Worm (Caenorhabditis elegans) whole organism, young adult: ENCODE data around the gene srsx-34.

ENCODE experiments used
- C17E4.6 ChIP-seq: fragments of 200-800 bp; sonication (Bioruptor generic); IDR thresholded peaks from 2 replicates; pipeline ENCODE4 v1.3.6; 2022; ENCODE audit warnings: missing genetic modification reagents, missing genetic modification characterization, missing compliant biosample characterization
- F10E7.11 ChIP-seq: sonication (generic microtip); optimal IDR thresholded peaks from 2 replicates; lab custom pipeline; 2017; ENCODE audit warnings: mild to moderate bottlenecking, missing genetic modification characterization, moderate library complexity, missing compliant biosample characterization
- F22D6.2 ChIP-seq: sonication (generic microtip); optimal IDR thresholded peaks from 2 replicates; lab custom pipeline; 2016; ENCODE audit warnings: mild to moderate bottlenecking, missing genetic modification characterization, missing compliant biosample characterization
- F33H1.4 ChIP-seq: fragments of 200-800 bp; sonication (Bioruptor generic); IDR thresholded peaks from 2 replicates; pipeline ENCODE4 v1.3.6; 2022; ENCODE audit warnings: missing genetic modification reagents, missing genetic modification characterization, missing compliant biosample characterization
- F37B4.10 ChIP-seq: fragments of 200-800 bp; sonication (Bioruptor generic); IDR thresholded peaks from 2 replicates; pipeline ENCODE4 v1.3.6; 2022; ENCODE audit warnings: missing genetic modification characterization, missing compliant biosample characterization
- F39B2.1 ChIP-seq: fragments of 200-800 bp; sonication (Bioruptor generic); IDR thresholded peaks from 2 replicates; pipeline ENCODE4 v1.3.6; 2022; ENCODE audit warnings: missing genetic modification reagents, missing genetic modification characterization, missing compliant biosample characterization
- K12H6.12 ChIP-seq: fragments of 200-800 bp; sonication (Bioruptor generic); optimal IDR thresholded peaks from 2 replicates; lab custom pipeline; 2018; ENCODE audit warnings: mild to moderate bottlenecking, missing genetic modification characterization, missing compliant biosample characterization
- T07F8.4 ChIP-seq: sonication (generic microtip); optimal IDR thresholded peaks from 2 replicates; lab custom pipeline; 2016; ENCODE audit warnings: mild to moderate bottlenecking, missing genetic modification characterization, moderate library complexity, missing compliant biosample characterization
- T26A5.8 ChIP-seq: sonication (generic microtip); optimal IDR thresholded peaks from 2 replicates; lab custom pipeline; 2016; ENCODE audit warnings: missing genetic modification characterization, missing compliant biosample characterization
- Y53F4B.3 ChIP-seq: fragments of 200-800 bp; sonication (Bioruptor generic); IDR thresholded peaks from 2 replicates; pipeline ENCODE4 v1.3.6; 2022; ENCODE audit warnings: missing genetic modification reagents, missing genetic modification characterization, missing compliant biosample characterization
- Y53G8AR.9 ChIP-seq: fragments of 200-800 bp; sonication (Bioruptor generic); conservative IDR thresholded peaks from 2 replicates; pipeline ENCODE4 v1.3.6; 2022; ENCODE audit warnings: missing genetic modification reagents, missing genetic modification characterization, missing compliant biosample characterization
- Y79H2A.3 ChIP-seq: fragments of 200-800 bp; sonication (Bioruptor generic); conservative IDR thresholded peaks from 2 replicates; pipeline ENCODE4 v1.3.6; 2022; ENCODE audit warnings: missing genetic modification reagents, missing genetic modification characterization, missing compliant biosample characterization
- akir-1 ChIP-seq: fragments of 200-800 bp; sonication (Bioruptor generic); optimal IDR thresholded peaks from 2 replicates; lab custom pipeline; 2018; ENCODE audit warnings: mild to moderate bottlenecking, missing genetic modification characterization, moderate library complexity, missing compliant biosample characterization
- ama-1 ChIP-seq, 3 experiments: fragments of 150-350 bp in 1 of 3; sonication (generic microtip) in 2 of 3; optimal IDR thresholded peaks; 2 replicates each; lab custom pipeline; 2014 to 2018; ENCODE audit warnings: missing biosample characterization in 2 of 3, missing genetic modification characterization in 2 of 3, missing genetic modification reagents in 2 of 3
- aptf-3 ChIP-seq: fragments of 200-800 bp; sonication (Bioruptor generic); IDR thresholded peaks from 2 replicates; pipeline ENCODE4 v1.3.6; 2022; ENCODE audit warnings: missing genetic modification characterization, missing compliant biosample characterization
- ccch-3 ChIP-seq: fragments of 200-800 bp; sonication (Bioruptor generic); optimal IDR thresholded peaks from 2 replicates; lab custom pipeline; 2018; ENCODE audit warnings: mild to moderate bottlenecking, missing genetic modification characterization, missing compliant biosample characterization
- cebp-2 ChIP-seq: fragments of 200-800 bp; sonication (Bioruptor generic); IDR thresholded peaks from 2 replicates; pipeline ENCODE4 v1.3.6; 2022; ENCODE audit warnings: missing genetic modification characterization, missing compliant biosample characterization
- ceh-40 ChIP-seq: fragments of 200-800 bp; sonication (Bioruptor generic); IDR thresholded peaks from 2 replicates; pipeline ENCODE4 v1.3.6; 2022; ENCODE audit warnings: missing genetic modification characterization, missing compliant biosample characterization
- ceh-79 ChIP-seq: sonication (generic microtip); optimal IDR thresholded peaks from 2 replicates; lab custom pipeline; 2017; ENCODE audit warnings: mild to moderate bottlenecking, missing genetic modification characterization, missing compliant biosample characterization
- die-1 ChIP-seq: sonication (generic microtip); optimal IDR thresholded peaks from 2 replicates; lab custom pipeline; 2016; ENCODE audit warnings: missing genotype, mild to moderate bottlenecking, missing genetic modification characterization, missing compliant biosample characterization
- dox-1 ChIP-seq: fragments of 200-800 bp; sonication (Bioruptor generic); IDR thresholded peaks from 2 replicates; pipeline ENCODE4 v1.3.6; 2022; ENCODE audit warnings: missing genetic modification reagents, missing genetic modification characterization, missing compliant biosample characterization
- dpl-1 ChIP-seq: fragments of 150-350 bp; optimal IDR thresholded peaks from 2 replicates; lab custom pipeline; 2014; ENCODE audit warnings: missing biosample characterization, missing genetic modification reagents, missing genetic modification characterization
- egrh-3 ChIP-seq: fragments of 200-800 bp; sonication (Bioruptor generic); IDR thresholded peaks from 2 replicates; pipeline ENCODE4 v1.3.6; 2022; ENCODE audit warnings: missing genetic modification reagents, missing genetic modification characterization, missing compliant biosample characterization
- ets-4 ChIP-seq: fragments of 200-800 bp; sonication (Bioruptor generic); optimal IDR thresholded peaks from 2 replicates; lab custom pipeline; 2018; ENCODE audit warnings: mild to moderate bottlenecking, missing genetic modification characterization, missing compliant biosample characterization
- fkh-3 ChIP-seq: sonication (generic microtip); optimal IDR thresholded peaks from 2 replicates; lab custom pipeline; 2016; ENCODE audit warnings: mild to moderate bottlenecking, missing genetic modification characterization, missing compliant biosample characterization
- hlh-12 ChIP-seq: sonication (generic microtip); optimal IDR thresholded peaks from 2 replicates; lab custom pipeline; 2016; ENCODE audit warnings: missing genetic modification characterization, missing compliant biosample characterization
- lag-1 ChIP-seq: fragments of 200-800 bp; sonication (Bioruptor generic); IDR thresholded peaks from 2 replicates; pipeline ENCODE4 v1.3.6; 2022; ENCODE audit warnings: missing genetic modification reagents, missing genetic modification characterization, missing compliant biosample characterization
- let-526 ChIP-seq: fragments of 200-800 bp; sonication (Bioruptor generic); IDR thresholded peaks from 2 replicates; pipeline ENCODE4 v1.3.6; 2022; ENCODE audit warnings: missing genetic modification reagents, missing genetic modification characterization, missing compliant biosample characterization
- let-607 ChIP-seq, 2 experiments: fragments of 200-800 bp in 1 of 2; sonication (Bioruptor generic) in 1 of 2; sonication (generic microtip) in 1 of 2; optimal IDR thresholded peaks; 2 replicates each; lab custom pipeline; 2016 to 2018; ENCODE audit warnings: mild to moderate bottlenecking in 2 of 2, missing compliant biosample characterization in 2 of 2, missing genetic modification characterization in 2 of 2, moderate library complexity in 2 of 2, missing genotype in 1 of 2
- lin-26 ChIP-seq: fragments of 200-800 bp; sonication (Bioruptor generic); IDR thresholded peaks from 2 replicates; pipeline ENCODE4 v1.3.6; 2022; ENCODE audit warnings: missing genetic modification reagents, missing genetic modification characterization, missing compliant biosample characterization
- lin-40 ChIP-seq: sonication (generic microtip); optimal IDR thresholded peaks from 2 replicates; lab custom pipeline; 2016; ENCODE audit warnings: missing genetic modification characterization, mild to moderate bottlenecking, missing compliant biosample characterization, missing genotype, missing genetic modification reagents
- nfya-1 ChIP-seq: sonication (generic microtip); optimal IDR thresholded peaks from 2 replicates; lab custom pipeline; 2017; ENCODE audit warnings: antibody characterized with exemption, missing compliant biosample characterization, missing genetic modification characterization, borderline replicate concordance; ENCODE audit not compliant: insufficient read depth
- nfya-2 ChIP-seq: fragments of 200-800 bp; sonication (Bioruptor generic); IDR thresholded peaks from 2 replicates; pipeline ENCODE4 v1.3.6; 2022; ENCODE audit warnings: missing genetic modification reagents, missing genetic modification characterization, missing compliant biosample characterization
- rcor-1 ChIP-seq: fragments of 200-800 bp; sonication (Bioruptor generic); IDR thresholded peaks from 2 replicates; pipeline ENCODE4 v1.3.6; 2022; ENCODE audit warnings: missing genetic modification reagents, missing genetic modification characterization, missing compliant biosample characterization
- rpc-1 ChIP-seq, 2 experiments: fragments of 150-350 bp in 1 of 2; sonication (generic microtip) in 1 of 2; optimal IDR thresholded peaks; 2 replicates each; lab custom pipeline; 2014 to 2018; ENCODE audit warnings: missing biosample characterization in 1 of 2, missing genetic modification characterization in 1 of 2, missing genetic modification reagents in 1 of 2, missing genotype in 1 of 2
- sdz-38 ChIP-seq: sonication (generic microtip); optimal IDR thresholded peaks from 2 replicates; lab custom pipeline; 2016; ENCODE audit warnings: missing genotype, missing genetic modification characterization, missing compliant biosample characterization
- sea-2 ChIP-seq: fragments of 200-800 bp; sonication (Bioruptor generic); IDR thresholded peaks from 2 replicates; pipeline ENCODE4 v1.3.6; 2022; ENCODE audit warnings: missing genetic modification characterization, missing compliant biosample characterization
- snpc-1.3 ChIP-seq: sonication (generic microtip); optimal IDR thresholded peaks from 2 replicates; lab custom pipeline; 2017; ENCODE audit warnings: missing genetic modification characterization, mild to moderate bottlenecking, missing compliant biosample characterization, antibody characterized with exemption, moderate library complexity, missing genotype, missing genetic modification reagents; ENCODE audit not compliant: insufficient read depth
- snpc-3.4 ChIP-seq: sonication (generic microtip); optimal IDR thresholded peaks from 2 replicates; lab custom pipeline; 2017; ENCODE audit warnings: missing genetic modification characterization, mild to moderate bottlenecking, missing compliant biosample characterization, antibody characterized with exemption, moderate library complexity, missing genotype, missing genetic modification reagents
- tbx-9 ChIP-seq: sonication (generic microtip); optimal IDR thresholded peaks from 2 replicates; lab custom pipeline; 2016; ENCODE audit warnings: borderline replicate concordance, missing genetic modification characterization, inconsistent platforms, missing compliant biosample characterization
- tlf-1 ChIP-seq: fragments of 200-800 bp; sonication (Bioruptor generic); optimal IDR thresholded peaks from 2 replicates; lab custom pipeline; 2018; ENCODE audit warnings: mild to moderate bottlenecking, missing genetic modification characterization, missing compliant biosample characterization
- unc-62 ChIP-seq: fragments of 150-350 bp; optimal IDR thresholded peaks from 2 replicates; lab custom pipeline; 2014; ENCODE audit warnings: missing biosample characterization, missing genetic modification reagents, missing genetic modification characterization
- zim-3 ChIP-seq: sonication (generic microtip); optimal IDR thresholded peaks from 2 replicates; lab custom pipeline; 2017; ENCODE audit warnings: mild to moderate bottlenecking, missing genetic modification characterization, moderate library complexity, missing compliant biosample characterization
- ztf-22 ChIP-seq: fragments of 200-800 bp; sonication (Bioruptor generic); optimal IDR thresholded peaks from 2 replicates; lab custom pipeline; 2018; ENCODE audit warnings: mild to moderate bottlenecking, missing genetic modification characterization, moderate library complexity, missing compliant biosample characterization

srsx-34 gene

ce11 chrV:9005243-9005642 lies 30.5 kb upstream of the srsx-34 start, which contains the start of gene srx-3:
Gene srx-3 (plus strand): TSS chrV:9005543.
- TF ChIP-seq akir-1 (no peak), ceh-40 (GFP tag; lab: Robert Waterston, UW) (no peak), lin-26 (no peak), hlh-12 (tag; lab: Kevin White, UChicago) (no peak)

DNA sequence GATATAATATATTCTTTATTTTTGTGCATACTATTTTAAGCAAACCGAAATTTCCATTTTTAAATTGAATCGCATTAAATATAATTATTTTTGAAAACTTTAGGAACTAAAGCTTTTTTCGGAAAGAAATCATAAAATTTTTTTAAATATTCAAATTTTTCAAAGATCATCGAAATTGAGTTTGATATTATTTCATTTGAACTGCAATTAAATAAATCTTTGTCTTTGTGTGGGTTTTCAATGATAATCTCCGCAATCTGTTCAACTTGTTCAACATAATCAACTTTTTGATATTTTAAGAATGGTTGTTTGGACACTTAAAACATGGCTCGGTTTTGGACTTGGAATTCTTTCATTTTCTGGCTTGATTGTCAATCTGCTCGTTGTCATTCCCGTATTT lies 26.6 kb upstream of the srsx-34 start, which contains the start of gene srx-2:
srx-2 (plus strand) TSS at position 301 of the 400 bp plus-strand sequence.
- TF ChIP-seq F39B2.1, result no peak
- TF ChIP-seq snpc-3.4 (tag; lab: Kevin White, UChicago), result no peak
- no peak for TF ChIP-seq dox-1 (GFP tag; lab: Robert Waterston, UW)
- no peak for TF ChIP-seq ztf-22 (GFP tag; lab: Kevin White, UChicago)
- no peak for TF ChIP-seq F22D6.2 (tag; lab: Kevin White, UChicago)
- TF ChIP-seq let-526 (GFP tag; lab: Robert Waterston, UW), result no peak
- TF ChIP-seq F33H1.4 (GFP tag; lab: Robert Waterston, UW), result no peak
- no peak for TF ChIP-seq Y79H2A.3 (GFP tag; lab: Robert Waterston, UW)
- TF ChIP-seq zim-3 (tag; lab: Kevin White, UChicago), result no peak
- TF ChIP-seq cebp-2 (GFP tag; lab: Robert Waterston, UW), result no peak
- TF ChIP-seq rpc-1 (optimal IDR thresholded peaks at IDR 0.05; lab: Kevin White, UChicago), result no peak
- no peak for TF ChIP-seq rpc-1 (tag; optimal IDR thresholded peaks at IDR 0.05; lab: Kevin White, UChicago)
- TF ChIP-seq fkh-3 (tag; lab: Kevin White, UChicago), result no peak
- no peak for TF ChIP-seq Y53F4B.3 (GFP tag; lab: Robert Waterston, UW)
- TF ChIP-seq die-1 (tag; lab: Kevin White, UChicago), result no peak
- TF ChIP-seq, all 124 proteins: peak for 0

DNA sequence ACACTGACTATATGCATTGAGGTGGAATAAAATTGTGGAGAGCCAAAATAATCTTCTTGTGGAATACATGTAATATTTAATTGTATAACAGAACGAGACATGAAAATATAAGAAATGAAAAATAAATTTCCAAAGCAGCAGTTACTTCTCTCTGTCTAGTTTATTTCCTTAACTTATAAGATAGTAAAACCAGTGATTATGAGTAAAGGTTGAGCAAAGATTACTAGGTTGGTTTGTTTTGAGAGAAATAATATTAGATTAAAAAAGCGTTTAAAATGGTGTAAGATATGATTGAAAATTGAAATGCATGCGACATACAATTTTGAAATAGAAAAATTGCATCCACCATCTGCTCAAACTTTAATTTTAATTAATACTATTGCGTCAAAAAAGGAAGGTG lies 22.0 kb upstream of the srsx-34 start, which contains the start of gene srh-201:
srh-201 (minus strand) TSS at position 101 of the 400 bp plus-strand sequence.
- TF ChIP-seq lag-1 (GFP tag; lab: Robert Waterston, UW), result no peak
- TF ChIP-seq unc-62 (GFP tag; lab: Kevin White, UChicago), result no peak
- no peak for TF ChIP-seq Y53G8AR.9
- no peak for TF ChIP-seq ccch-3
- no peak for TF ChIP-seq ama-1 (optimal IDR thresholded peaks at IDR 0.05; lab: Kevin White, UChicago)
- no peak for TF ChIP-seq ama-1 (GFP tag; optimal IDR thresholded peaks at IDR 0.05; lab: Kevin White, UChicago)
- no peak for TF ChIP-seq sea-2 (GFP tag; lab: Robert Waterston, UW)
- TF ChIP-seq F39B2.1, result no peak
- TF ChIP-seq lin-40 (tag; lab: Kevin White, UChicago), result no peak
- TF ChIP-seq nfya-1, result no peak
- TF ChIP-seq C17E4.6 (GFP tag; lab: Robert Waterston, UW), result no peak
- no peak for TF ChIP-seq ets-4
- TF ChIP-seq sdz-38 (tag; lab: Kevin White, UChicago), result no peak
- TF ChIP-seq snpc-1.3 (tag; lab: Kevin White, UChicago), result no peak
- TF ChIP-seq K12H6.12 (tag; lab: Kevin White, UChicago), result no peak
- no peak for TF ChIP-seq rcor-1 (GFP tag; lab: Robert Waterston, UW)

ce11 chrV:9015540-9015939 lies 20.2 kb upstream of the srsx-34 start, which contains the start of gene srt-18:
Gene srt-18 (minus strand): TSS chrV:9015640.
- TF ChIP-seq tlf-1 (GFP tag; lab: Kevin White, UChicago) (no peak), aptf-3 (GFP tag; lab: Robert Waterston, UW) (no peak), egrh-3 (no peak), dox-1 (GFP tag; lab: Robert Waterston, UW) (no peak), let-607 (tag; optimal IDR thresholded peaks at IDR 0.05; lab: Kevin White, UChicago) (no peak), F10E7.11 (tag; lab: Kevin White, UChicago) (no peak), let-526 (GFP tag; lab: Robert Waterston, UW) (no peak), nfya-1 (no peak), T07F8.4 (tag; lab: Kevin White, UChicago) (no peak), tbx-9 (tag; lab: Kevin White, UChicago) (no peak), ceh-79 (tag; lab: Kevin White, UChicago) (no peak), F22D6.2 (tag; lab: Kevin White, UChicago) (no peak), F37B4.10 (GFP tag; lab: Robert Waterston, UW) (no peak), T26A5.8 (tag; lab: Kevin White, UChicago) (no peak), dpl-1 (no peak), nfya-2 (GFP tag; lab: Robert Waterston, UW) (no peak), unc-62 (GFP tag; lab: Kevin White, UChicago) (no peak)
